Worm (Caenorhabditis elegans) whole organism, L3 larva: ENCODE results near the gene cope-1.

Experiments
- ama-1 ChIP-seq: fragments of 150-350 bp; optimal IDR thresholded peaks from 2 replicates; lab custom pipeline; 2018
- ceh-16 ChIP-seq: sonication (generic microtip); optimal IDR thresholded peaks from 2 replicates; lab custom pipeline; 2017; ENCODE audit warnings: missing biosample characterization, missing genetic modification characterization
- daf-12 ChIP-seq: fragments of 150-350 bp; optimal IDR thresholded peaks from 2 replicates; lab custom pipeline; 2014; ENCODE audit warnings: missing biosample characterization, missing genetic modification reagents, missing genetic modification characterization
- nhr-11 ChIP-seq: fragments of 150-350 bp; optimal IDR thresholded peaks from 2 replicates; lab custom pipeline; 2014; ENCODE audit warnings: missing biosample characterization, missing genetic modification characterization

DNA sequence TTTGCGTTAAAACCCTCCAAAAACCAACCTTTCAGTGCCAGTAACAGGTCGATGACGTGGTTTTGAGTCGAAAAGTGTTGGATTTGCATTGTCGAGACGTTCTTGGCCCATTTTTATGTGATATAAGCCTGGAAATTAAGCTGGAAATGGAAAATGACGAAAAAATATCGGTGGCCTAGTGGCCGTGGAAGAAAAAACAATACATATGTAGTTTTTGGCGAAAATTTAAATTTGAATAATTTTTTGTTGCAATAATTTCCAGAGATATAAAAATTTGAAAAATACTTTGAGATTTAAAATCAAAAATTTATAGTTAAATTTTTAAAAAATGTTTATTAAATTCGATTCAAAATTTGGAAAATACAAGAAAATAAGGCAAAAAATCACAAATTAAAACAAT is 13.4 kb downstream of the cope-1 start, which contains the start of gene ciao-2B:
- TF ChIP-seq ama-1 (lab: Kevin White, UChicago) (no peak), nhr-11 (tag; lab: Kevin White, UChicago) (no peak), daf-12 (tag; lab: Kevin White, UChicago) (no peak), ceh-16 (tag; lab: Kevin White, UChicago) (no peak)
